Fruit fly (Drosophila melanogaster): ENCODE data around the gene CG1677.

The CG1677 gene

DNA sequence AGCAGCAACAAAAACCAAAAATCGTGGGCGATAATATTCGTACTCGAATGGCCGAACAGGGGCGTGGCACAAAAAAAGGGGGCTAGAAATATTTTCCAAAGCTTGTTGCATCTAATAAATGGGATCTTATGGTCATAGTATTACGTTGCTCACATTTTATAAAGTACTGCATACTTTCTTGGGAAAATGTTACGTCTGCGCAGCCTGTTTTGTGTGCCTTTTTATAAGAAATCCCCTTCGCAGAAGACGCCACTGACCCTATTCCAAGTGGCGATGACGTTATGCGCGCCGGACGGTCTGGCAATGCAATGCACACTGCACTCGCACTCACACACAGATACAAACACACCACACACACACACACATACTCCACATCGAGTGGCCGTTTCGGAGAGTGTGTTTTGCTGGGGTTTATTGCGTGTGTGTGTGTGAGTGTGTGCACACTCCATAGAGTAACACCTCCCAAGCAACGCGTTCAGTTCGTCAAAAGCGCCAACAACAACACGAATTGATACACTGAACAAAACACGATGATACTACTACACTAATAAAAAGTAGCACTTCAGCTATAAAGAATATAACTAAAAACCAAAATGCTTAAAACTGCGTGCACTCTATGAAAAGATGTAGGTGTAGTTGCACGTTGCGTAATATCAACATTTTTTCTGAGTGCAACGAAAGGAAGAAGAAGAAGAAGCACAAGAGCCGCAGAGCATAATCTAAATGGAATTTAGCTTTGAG lies 112.3 kb downstream of the CG1677 start (continued):
- peak; percentile 38 for TF ChIP-seq trh (GFP tag; optimal IDR thresholded peaks at IDR 0.05)
- TF ChIP-seq CG15514 (GFP tag; optimal IDR thresholded peaks at IDR 0.05) = no peak
- TF ChIP-seq CG17912 (GFP tag; optimal IDR thresholded peaks at IDR 0.05) = peak; percentile 63
- TF ChIP-seq CG7928 (GFP tag; optimal IDR thresholded peaks at IDR 0.05) = no peak
- TF ChIP-seq gsb (GFP tag; IDR thresholded peaks at IDR 0.05) = peak; percentile 33; the same call in 1 of the 2 replicates
- TF ChIP-seq danr (GFP tag; IDR thresholded peaks at IDR 0.05) = peak; percentile 79
- 0 out of 2 replicates have a peak, but pooled peaks have one; percentile 35 for TF ChIP-seq cas (GFP tag; IDR thresholded peaks at IDR 0.05)
- no peak for TF ChIP-seq Kr (GFP tag; optimal IDR thresholded peaks at IDR 0.05)
- peak; percentile 41; the same call in 1 of the 2 replicates for TF ChIP-seq ro (GFP tag; IDR thresholded peaks at IDR 0.05)
- no peak for TF ChIP-seq bigmax (GFP tag; optimal IDR thresholded peaks at IDR 0.05)
- TF ChIP-seq Adf1 (GFP tag; IDR thresholded peaks at IDR 0.05) = no peak
- peak; percentile 68 for TF ChIP-seq CG8359 (GFP tag; optimal IDR thresholded peaks at IDR 0.05; ENCODE audit: borderline replicate concordance)
- TF ChIP-seq Mes4 (GFP tag; optimal IDR thresholded peaks at IDR 0.05) = peak; percentile 73
- TF ChIP-seq NK7.1 (GFP tag; optimal IDR thresholded peaks at IDR 0.05) = peak; percentile 83
- no peak for TF ChIP-seq CG18011 (GFP tag; optimal IDR thresholded peaks at IDR 0.05)
- peak; percentile 52 for TF ChIP-seq kni (GFP tag; optimal IDR thresholded peaks at IDR 0.05)
- no peak; the same call in 2 of the 3 replicates for TF ChIP-seq C15 (GFP tag; IDR thresholded peaks at IDR 0.05)
- no peak for TF ChIP-seq Tbp (GFP tag; optimal IDR thresholded peaks at IDR 0.05)
- TF ChIP-seq Eip74EF (GFP tag; optimal IDR thresholded peaks at IDR 0.05) = peak in 1 of 2 experiments; percentile 43
- peak; percentile 73 for TF ChIP-seq crc (GFP tag; optimal IDR thresholded peaks at IDR 0.05)
- peak; percentile 81 to 88 for TF ChIP-seq chif (GFP tag; optimal IDR thresholded peaks at IDR 0.05)
- TF ChIP-seq fd102C (GFP tag; optimal IDR thresholded peaks at IDR 0.05) = peak; percentile 64
- no peak for TF ChIP-seq pan (optimal IDR thresholded peaks at IDR 0.05)
- peak in 1 of 2 experiments; percentile 85 for TF ChIP-seq pan (GFP tag; optimal IDR thresholded peaks at IDR 0.05 in 1 of 2, IDR thresholded peaks at IDR 0.05 in 1 of 2)
- peak; percentile 80 for TF ChIP-seq Chrac-16 (GFP tag; optimal IDR thresholded peaks at IDR 0.05)
- peak; percentile 14 for TF ChIP-seq Dek (tag; optimal IDR thresholded peaks at IDR 0.05)
- TF ChIP-seq Myb (GFP tag; optimal IDR thresholded peaks at IDR 0.05) = peak; percentile 35
- peak; percentile 61 for TF ChIP-seq tx (GFP tag; optimal IDR thresholded peaks at IDR 0.05)
- no peak for TF ChIP-seq CG11085 (GFP tag; IDR thresholded peaks at IDR 0.05)
- peak; percentile 60 for TF ChIP-seq Dad (GFP tag; optimal IDR thresholded peaks at IDR 0.05)
- TF ChIP-seq Ssrp (tag; optimal IDR thresholded peaks at IDR 0.05) = peak; percentile 89
- TF ChIP-seq Awh (GFP tag; IDR thresholded peaks at IDR 0.05) = peak; percentile 89
- peak; percentile 24 for TF ChIP-seq fd3F (GFP tag; optimal IDR thresholded peaks at IDR 0.05)
- TF ChIP-seq Sry-β (GFP tag; optimal IDR thresholded peaks at IDR 0.05) = peak; percentile 42
- peak; percentile 81 for TF ChIP-seq H2.0 (GFP tag; IDR thresholded peaks at IDR 0.05)
- no peak for TF ChIP-seq Dref (GFP tag; IDR thresholded peaks at IDR 0.05)
- peak; percentile 56 for TF ChIP-seq lab (GFP tag; optimal IDR thresholded peaks at IDR 0.05)
- peak; percentile 63 for TF ChIP-seq Aef1 (GFP tag; IDR thresholded peaks at IDR 0.05)
- TF ChIP-seq tll (GFP tag; optimal IDR thresholded peaks at IDR 0.05) = no peak
- no peak for TF ChIP-seq Hmx (GFP tag; optimal IDR thresholded peaks at IDR 0.05)
- peak; percentile 62 for TF ChIP-seq CG11398 (GFP tag; optimal IDR thresholded peaks at IDR 0.05)
- peak; percentile 79 for TF ChIP-seq MTF-1 (GFP tag; optimal IDR thresholded peaks at IDR 0.05; ENCODE audit: borderline replicate concordance)
- TF ChIP-seq CG4424 (GFP tag; optimal IDR thresholded peaks at IDR 0.05) = peak; percentile 75
- no peak for TF ChIP-seq CG34224 (GFP tag; IDR thresholded peaks at IDR 0.05; ENCODE audit: partially characterized antibody)
- peak; percentile 68 for TF ChIP-seq CG10267 (tag; optimal IDR thresholded peaks at IDR 0.05)
- TF ChIP-seq CG3726 (GFP tag; IDR thresholded peaks at IDR 0.05) = peak; percentile 86
- TF ChIP-seq CG8290 (GFP tag; optimal IDR thresholded peaks at IDR 0.05) = peak; percentile 59
- TF ChIP-seq CG8290 (tag; optimal IDR thresholded peaks at IDR 0.05) = peak; percentile 20 to 76
- no peak for TF ChIP-seq CG32532 (GFP tag; IDR thresholded peaks at IDR 0.05)

Data from whole organism, embryonic.